Worm (Caenorhabditis elegans): ENCODE results near the gene clec-47.
A peak's percentile ranks its signal among the peaks of the same experiment; 100 is the strongest.

clec-47 gene

ce11 chrV:15186259-15186927 lies 10.8 kb downstream of the clec-47 start, which contains the start of gene Y75B12B.3 (continued):
- peak; percentile 68 for TF ChIP-seq egl-43 (GFP tag; IDR thresholded peaks at IDR 0.05)
- no peak for TF ChIP-seq zip-11 (GFP tag; IDR thresholded peaks at IDR 0.05)
- no peak for TF ChIP-seq unc-39 (tag; optimal IDR thresholded peaks at IDR 0.05)
- peak; percentile 13 for TF ChIP-seq sdz-12 (GFP tag; optimal IDR thresholded peaks at IDR 0.05)
- no peak for TF ChIP-seq ceh-28 (tag; optimal IDR thresholded peaks at IDR 0.05)

- no peak for TF ChIP-seq nhr-41 (GFP tag; IDR thresholded peaks at IDR 0.05)
- no peak for TF ChIP-seq set-16 (GFP tag; IDR thresholded peaks at IDR 0.05)
- TF ChIP-seq nhr-10 (tag; optimal IDR thresholded peaks at IDR 0.05) = no peak
- TF ChIP-seq zfp-3 (GFP tag; conservative IDR thresholded peaks at IDR 0.05) = peak; percentile 62; the same call in 1 of the 2 replicates
- peak; percentile 97 for TF ChIP-seq nhr-28 (tag; optimal IDR thresholded peaks at IDR 0.05)
- TF ChIP-seq cey-2 (tag; optimal IDR thresholded peaks at IDR 0.05; ENCODE audit: borderline replicate concordance, insufficient read depth) = no peak
- no peak for TF ChIP-seq ceh-28 (tag; optimal IDR thresholded peaks at IDR 0.05)
- no peak for TF ChIP-seq daf-8 (GFP tag; IDR thresholded peaks at IDR 0.05)
- TF ChIP-seq nhr-111 (GFP tag; optimal IDR thresholded peaks at IDR 0.05) = no peak
- no peak for TF ChIP-seq ZK337.2 (GFP tag; IDR thresholded peaks at IDR 0.05)
- peak; percentile 60 for TF ChIP-seq nhr-77 (tag; optimal IDR thresholded peaks at IDR 0.05)
- TF ChIP-seq lin-38 (GFP tag; IDR thresholded peaks at IDR 0.05) = peak; percentile 88
- peak; percentile 24 for TF ChIP-seq F37D6.2 (tag; optimal IDR thresholded peaks at IDR 0.05)
- TF ChIP-seq gei-8 (GFP tag; optimal IDR thresholded peaks at IDR 0.05) = no peak
- TF ChIP-seq spr-1 (tag; optimal IDR thresholded peaks at IDR 0.05) = peak; percentile 22
- peak; percentile 62 for TF ChIP-seq lin-13 (GFP tag; optimal IDR thresholded peaks at IDR 0.05)
- no peak for TF ChIP-seq vab-7 (GFP tag; IDR thresholded peaks at IDR 0.05)
- peak; percentile 75 for TF ChIP-seq nhr-48 (tag; optimal IDR thresholded peaks at IDR 0.05)
- peak; percentile 37 for TF ChIP-seq duxl-1 (tag; optimal IDR thresholded peaks at IDR 0.05; ENCODE audit: poor library complexity)
- TF ChIP-seq hif-1 (tag; optimal IDR thresholded peaks at IDR 0.05) = peak in 1 of 2 experiments; percentile 29
- TF ChIP-seq spr-3 (GFP tag; optimal IDR thresholded peaks at IDR 0.05) = no peak
- TF ChIP-seq Y75B8A.6 (GFP tag; IDR thresholded peaks at IDR 0.05) = no peak
- TF ChIP-seq unc-130 (GFP tag; optimal IDR thresholded peaks at IDR 0.05) = no peak
- 0 out of 2 replicates have a peak, but pooled peaks have one; percentile 39 for TF ChIP-seq nhr-42 (GFP tag; IDR thresholded peaks at IDR 0.05)
- TF ChIP-seq Y48G9A.11 (GFP tag; IDR thresholded peaks at IDR 0.05) = no peak
- TF ChIP-seq rbr-2 (tag; optimal IDR thresholded peaks at IDR 0.05) = peak; percentile 69
- no peak for TF ChIP-seq ama-1 (optimal IDR thresholded peaks at IDR 0.05)
- no peak for TF ChIP-seq F10B5.3 (tag; optimal IDR thresholded peaks at IDR 0.05)
- TF ChIP-seq skn-1 (tag; optimal IDR thresholded peaks at IDR 0.05) = no peak
- TF ChIP-seq fos-1 (tag; optimal IDR thresholded peaks at IDR 0.05) = no peak
- TF ChIP-seq daf-19 (GFP tag; conservative IDR thresholded peaks at IDR 0.05) = no peak
- TF ChIP-seq nhr-25 (tag; optimal IDR thresholded peaks at IDR 0.05; ENCODE audit: borderline replicate concordance, insufficient read depth) = peak; percentile 33
- 0 out of 2 replicates have a peak, but pooled peaks have one; percentile 34 for TF ChIP-seq php-3 (GFP tag; IDR thresholded peaks at IDR 0.05)
- peak; percentile 78 for TF ChIP-seq mxl-3 (GFP tag; optimal IDR thresholded peaks at IDR 0.05)
- no peak for TF ChIP-seq hmg-1.1 (GFP tag; IDR thresholded peaks at IDR 0.05)
- TF ChIP-seq ceh-32 (tag; optimal IDR thresholded peaks at IDR 0.05; ENCODE audit: poor library complexity) = no peak
- peak; percentile 71 for TF ChIP-seq nhr-11 (tag; optimal IDR thresholded peaks at IDR 0.05)
- peak; percentile 77 for TF ChIP-seq nhr-102 (tag; optimal IDR thresholded peaks at IDR 0.05)
- no peak for TF ChIP-seq snpc-4 (tag; optimal IDR thresholded peaks at IDR 0.05)
- TF ChIP-seq nhr-237 (tag; optimal IDR thresholded peaks at IDR 0.05) = no peak
- TF ChIP-seq nhr-76 (tag; optimal IDR thresholded peaks at IDR 0.05) = no peak
Observed at ce11 chrV:15187083-15188057, 11.8 kb downstream of the clec-47 start, which contains the start of the genes cyn-7 and bath-36. cyn-7 (minus strand) TSS chrV:15187378. bath-36 (plus strand) TSS chrV:15187888.

All from whole organism, L4 larva.